Worm (Caenorhabditis elegans) whole organism, young adult: ENCODE results near the gene C28D4.7.

ENCODE experiments used
- D2030.7 ChIP-seq: fragments of 200-800 bp; sonication (Bioruptor generic); IDR thresholded peaks from 2 replicates; pipeline ENCODE4 v1.3.6; 2022; ENCODE audit warnings: missing genetic modification reagents, missing genetic modification characterization, missing compliant biosample characterization
- F39B2.1 ChIP-seq: fragments of 200-800 bp; sonication (Bioruptor generic); IDR thresholded peaks from 2 replicates; pipeline ENCODE4 v1.3.6; 2022; ENCODE audit warnings: missing genetic modification reagents, missing genetic modification characterization, missing compliant biosample characterization
- F52B5.7 ChIP-seq: sonication (generic microtip); optimal IDR thresholded peaks from 2 replicates; lab custom pipeline; 2016; ENCODE audit warnings: mild to moderate bottlenecking, missing genetic modification characterization, missing compliant biosample characterization
- F57A8.1 ChIP-seq: fragments of 200-800 bp; sonication (Bioruptor generic); optimal IDR thresholded peaks from 2 replicates; lab custom pipeline; 2018; ENCODE audit warnings: mild to moderate bottlenecking, missing genetic modification characterization, moderate library complexity, missing compliant biosample characterization
- T26A5.8 ChIP-seq: sonication (generic microtip); optimal IDR thresholded peaks from 2 replicates; lab custom pipeline; 2016; ENCODE audit warnings: missing genetic modification characterization, missing compliant biosample characterization
- ama-1 ChIP-seq, 3 experiments: fragments of 150-350 bp in 1 of 3; sonication (generic microtip) in 2 of 3; optimal IDR thresholded peaks; 2 replicates each; lab custom pipeline; 2014 to 2018; ENCODE audit warnings: missing biosample characterization in 2 of 3, missing genetic modification characterization in 2 of 3, missing genetic modification reagents in 2 of 3
- aptf-2 ChIP-seq: fragments of 200-800 bp; sonication (Bioruptor generic); conservative IDR thresholded peaks from 2 replicates; pipeline ENCODE4 v1.3.6; 2022; ENCODE audit warnings: missing genetic modification reagents, missing genetic modification characterization, missing compliant biosample characterization
- athp-1 ChIP-seq: sonication (generic microtip); optimal IDR thresholded peaks from 2 replicates; lab custom pipeline; 2017; ENCODE audit warnings: mild to moderate bottlenecking, missing genetic modification characterization, missing compliant biosample characterization
- attf-5 ChIP-seq: fragments of 200-800 bp; sonication (Bioruptor generic); optimal IDR thresholded peaks from 2 replicates; lab custom pipeline; 2018; ENCODE audit warnings: mild to moderate bottlenecking, missing genetic modification characterization, missing compliant biosample characterization
- attf-6 ChIP-seq: fragments of 200-800 bp; sonication (Bioruptor generic); IDR thresholded peaks from 2 replicates; pipeline ENCODE4 v1.3.6; 2022; ENCODE audit warnings: missing genetic modification reagents, missing genetic modification characterization, missing compliant biosample characterization
- ccch-3 ChIP-seq: fragments of 200-800 bp; sonication (Bioruptor generic); optimal IDR thresholded peaks from 2 replicates; lab custom pipeline; 2018; ENCODE audit warnings: mild to moderate bottlenecking, missing genetic modification characterization, missing compliant biosample characterization
- die-1 ChIP-seq: sonication (generic microtip); optimal IDR thresholded peaks from 2 replicates; lab custom pipeline; 2016; ENCODE audit warnings: missing genotype, mild to moderate bottlenecking, missing genetic modification characterization, missing compliant biosample characterization
- dpff-1 ChIP-seq: sonication (generic microtip); optimal IDR thresholded peaks from 2 replicates; lab custom pipeline; 2017; ENCODE audit warnings: mild to moderate bottlenecking, missing genetic modification characterization, missing compliant biosample characterization
- hlh-12 ChIP-seq: sonication (generic microtip); optimal IDR thresholded peaks from 2 replicates; lab custom pipeline; 2016; ENCODE audit warnings: missing genetic modification characterization, missing compliant biosample characterization
- hmg-1.2 ChIP-seq: fragments of 200-800 bp; sonication (Bioruptor generic); IDR thresholded peaks from 2 replicates; pipeline ENCODE4 v1.3.6; 2022; ENCODE audit warnings: missing genetic modification reagents, missing genetic modification characterization, missing compliant biosample characterization
- hrde-1 ChIP-seq: sonication (generic microtip); optimal IDR thresholded peaks from 2 replicates; lab custom pipeline; 2016; ENCODE audit warnings: missing genetic modification characterization, mild to moderate bottlenecking, missing compliant biosample characterization, moderate library complexity, missing genotype, missing genetic modification reagents, borderline replicate concordance
- hsf-1 ChIP-seq: fragments of 200-800 bp; sonication (Bioruptor generic); IDR thresholded peaks from 2 replicates; pipeline ENCODE4 v1.3.6; 2022; ENCODE audit warnings: missing genetic modification reagents, missing genetic modification characterization, missing compliant biosample characterization
- lsl-1 ChIP-seq: fragments of 200-800 bp; sonication (Bioruptor generic); optimal IDR thresholded peaks from 2 replicates; lab custom pipeline; 2018; ENCODE audit warnings: mild to moderate bottlenecking, missing genetic modification characterization, moderate library complexity, missing compliant biosample characterization
- madf-6 ChIP-seq: fragments of 200-800 bp; sonication (Bioruptor generic); IDR thresholded peaks from 2 replicates; pipeline ENCODE4 v1.3.6; 2022; ENCODE audit warnings: missing genetic modification reagents, missing genetic modification characterization, missing compliant biosample characterization
- madf-8 ChIP-seq: fragments of 200-800 bp; sonication (Bioruptor generic); conservative IDR thresholded peaks from 2 replicates; pipeline ENCODE4 v1.3.6; 2022; ENCODE audit warnings: missing genetic modification reagents, missing genetic modification characterization, missing compliant biosample characterization
- mes-4 ChIP-seq: sonication (generic microtip); optimal IDR thresholded peaks from 2 replicates; lab custom pipeline; 2016; ENCODE audit warnings: missing genotype, missing genetic modification characterization, missing compliant biosample characterization
- nhr-80 ChIP-seq: sonication (generic microtip); optimal IDR thresholded peaks from 2 replicates; lab custom pipeline; 2016; ENCODE audit warnings: missing genetic modification characterization, missing compliant biosample characterization
- tbp1 ChIP-seq: fragments of 200-800 bp; sonication (Bioruptor generic); optimal IDR thresholded peaks from 2 replicates; lab custom pipeline; 2018; ENCODE audit warnings: mild to moderate bottlenecking, missing genetic modification characterization, missing compliant biosample characterization
- unc-130 ChIP-seq: sonication (generic microtip); optimal IDR thresholded peaks from 2 replicates; lab custom pipeline; 2016; ENCODE audit warnings: missing genetic modification reagents, missing genetic modification characterization, missing compliant biosample characterization
- ztf-26 ChIP-seq: sonication (generic microtip); optimal IDR thresholded peaks from 2 replicates; lab custom pipeline; 2017; ENCODE audit warnings: missing genetic modification characterization, missing compliant biosample characterization
- ztf-28 ChIP-seq: fragments of 200-800 bp; sonication (Bioruptor generic); IDR thresholded peaks from 2 replicates; pipeline ENCODE4 v1.3.6; 2022; ENCODE audit warnings: missing genetic modification reagents, missing genetic modification characterization, missing compliant biosample characterization

C28D4.7 gene

DNA sequence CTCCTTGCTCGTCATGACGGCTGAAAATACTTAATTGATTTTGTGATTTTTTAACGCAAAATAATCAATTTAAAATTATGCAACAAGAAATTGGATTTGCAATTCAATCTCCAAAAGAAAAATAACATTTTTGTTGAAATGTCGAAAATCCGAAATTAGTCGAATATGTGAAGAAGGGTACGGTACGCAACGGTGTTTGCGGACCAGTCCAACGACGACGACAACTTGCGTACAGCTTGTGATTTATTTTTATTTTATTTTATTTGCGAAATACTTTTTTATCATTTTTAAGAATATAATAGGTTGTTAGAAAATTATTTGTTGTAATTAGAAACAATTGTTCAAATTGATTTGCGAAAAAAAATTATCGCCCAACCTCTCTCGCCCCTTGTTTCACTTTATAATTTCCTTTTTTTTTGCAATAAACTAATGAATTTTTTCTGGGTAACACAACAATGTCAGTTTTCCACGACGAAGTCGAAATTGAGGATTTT is 36.2 kb downstream of the C28D4.7 start, which contains the start of the genes dcaf-1 and dph-3:
Gene dcaf-1, minus strand, starts transcription at position 20 of the 494 bp plus-strand sequence.
Gene dph-3, plus strand, starts transcription at position 444 of the 494 bp plus-strand sequence.
- TF ChIP-seq madf-6 (GFP tag; lab: Robert Waterston, UW) (no peak), lsl-1 (peak; percentile 73)

ce11 chrIV:9699062-9699461 is 43.9 kb downstream of the C28D4.7 start:
- TF ChIP-seq nhr-80 (peak; percentile 62), hsf-1 (GFP tag; lab: Robert Waterston, UW) (no peak)

DNA sequence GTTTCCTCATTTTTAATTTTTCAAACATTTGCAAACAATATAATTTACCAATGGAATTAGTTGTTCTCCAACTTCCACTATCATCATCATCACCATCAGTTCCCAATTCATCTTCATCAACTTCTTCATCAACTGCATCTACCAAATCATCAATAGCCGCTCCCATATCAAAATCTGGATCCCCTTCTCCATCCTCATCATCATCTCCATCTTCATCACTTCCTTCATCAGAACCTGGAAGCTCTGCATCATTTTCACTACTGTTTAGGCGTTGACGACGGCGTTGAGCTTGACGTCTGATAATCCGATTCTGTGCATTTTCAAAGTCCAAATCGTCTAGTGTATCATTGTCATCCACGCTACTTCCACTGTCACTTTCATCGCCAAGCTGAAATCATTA is 45.1 kb downstream of the C28D4.7 start:
- TF ChIP-seq F57A8.1 (GFP tag; lab: Kevin White, UChicago) = no peak
- TF ChIP-seq ccch-3 (GFP tag; lab: Kevin White, UChicago) = no peak
- no peak for TF ChIP-seq hmg-1.2 (GFP tag; lab: Robert Waterston, UW)
- no peak for TF ChIP-seq T26A5.8 (tag; lab: Kevin White, UChicago)
- TF ChIP-seq dpff-1 = no peak
- TF ChIP-seq aptf-2 (GFP tag; lab: Robert Waterston, UW) = no peak
- no peak for TF ChIP-seq athp-1 (tag; lab: Kevin White, UChicago)
- TF ChIP-seq unc-130 (GFP tag; lab: Kevin White, UChicago) = no peak
- TF ChIP-seq ama-1 (optimal IDR thresholded peaks at IDR 0.05; lab: Kevin White, UChicago) = no peak
- no peak for TF ChIP-seq ama-1 (GFP tag; optimal IDR thresholded peaks at IDR 0.05; lab: Kevin White, UChicago)
- TF ChIP-seq attf-5 (GFP tag; lab: Kevin White, UChicago) = no peak
- no peak for TF ChIP-seq ztf-26 (tag; lab: Kevin White, UChicago)
- no peak for TF ChIP-seq die-1 (tag; lab: Kevin White, UChicago)
- TF ChIP-seq, all 124 proteins: peak for 0

DNA sequence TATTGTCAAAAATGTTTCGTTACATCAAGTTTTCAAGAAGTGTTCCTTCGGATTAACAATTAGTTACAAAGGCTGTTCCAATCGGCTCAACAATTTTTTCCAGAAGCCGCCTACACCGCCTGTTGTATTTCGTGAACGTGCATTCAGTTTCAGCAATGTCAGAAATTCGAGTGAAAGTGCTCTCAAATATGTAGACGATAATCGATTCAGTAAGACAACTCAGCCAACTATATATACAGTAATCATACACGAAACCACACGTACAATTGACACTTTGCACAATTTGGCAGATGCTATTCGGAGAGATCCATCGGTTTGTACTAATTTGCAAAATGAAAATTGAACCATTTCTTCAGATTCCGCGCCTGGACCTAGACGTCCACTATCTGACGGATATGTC is 46.4 kb downstream of the C28D4.7 start:
- TF ChIP-seq hrde-1 (tag; lab: Kevin White, UChicago) (peak; percentile 42), madf-6 (GFP tag; lab: Robert Waterston, UW) (peak; percentile 32; the same call in 1 of the 2 replicates), F52B5.7 (no peak)

DNA sequence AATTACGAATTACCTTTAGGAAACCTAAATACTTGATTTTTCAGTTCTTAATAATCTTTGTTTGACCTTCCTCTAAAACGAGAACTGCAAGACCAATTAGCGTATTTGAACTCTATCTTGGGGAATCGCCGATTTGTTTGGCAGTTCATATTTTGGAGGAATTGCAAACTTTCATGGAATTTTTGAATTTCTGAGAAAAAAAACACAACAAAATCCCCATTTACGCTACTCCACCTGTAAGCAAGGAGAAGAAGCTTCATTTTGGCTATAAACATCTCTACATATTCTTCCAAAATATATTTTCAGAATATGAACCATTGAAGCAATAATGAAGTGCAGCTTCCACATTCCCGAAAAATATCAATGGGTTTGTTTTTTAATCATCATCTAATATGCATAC is 50.1 kb downstream of the C28D4.7 start, which contains the start of gene twk-9:
Gene twk-9, plus strand, starts transcription at position 301 of the 400 bp plus-strand sequence.
- no peak for TF ChIP-seq D2030.7 (GFP tag; lab: Robert Waterston, UW)
- no peak for TF ChIP-seq ztf-28
- TF ChIP-seq mes-4 = no peak
- TF ChIP-seq attf-6 (GFP tag; lab: Robert Waterston, UW) = no peak
- no peak for TF ChIP-seq hlh-12
- TF ChIP-seq madf-8 (GFP tag; lab: Robert Waterston, UW) = no peak
- no peak for TF ChIP-seq F39B2.1 (GFP tag; lab: Robert Waterston, UW)
- TF ChIP-seq unc-130 (GFP tag; lab: Kevin White, UChicago) = no peak
- TF ChIP-seq tbp1 (GFP tag; lab: Kevin White, UChicago) = no peak
- TF ChIP-seq, all 124 proteins: peak for 0
